Fruit fly (Drosophila melanogaster): ENCODE data around the gene yps.

dm6 chr3L:12078551-12079318 lies 46.2 kb downstream of the yps start:
- TF ChIP-seq psq (optimal IDR thresholded peaks at IDR 0.05) (no peak), CG8478 (optimal IDR thresholded peaks at IDR 0.05) (no peak), Dll (optimal IDR thresholded peaks at IDR 0.05) (no peak)

Data from whole organism.